Fruit fly (Drosophila melanogaster): Measurements from ENCODE around the gene CG7166.

The CG7166 gene

dm6 chr3L:21585397-21585796, 40.0 kb downstream of the CG7166 start (continued):
- TF ChIP-seq TFAM (GFP tag; optimal IDR thresholded peaks at IDR 0.05) (no peak), slbo (GFP tag; IDR thresholded peaks at IDR 0.05) (no peak), peb (GFP tag; IDR thresholded peaks at IDR 0.05) (no peak), CG7745 (tag; optimal IDR thresholded peaks at IDR 0.05) (no peak), CG12744 (GFP tag; optimal IDR thresholded peaks at IDR 0.05) (no peak), Bdp1 (GFP tag; optimal IDR thresholded peaks at IDR 0.05) (no peak), CrebB (tag; optimal IDR thresholded peaks at IDR 0.05) (no peak), grau (tag; optimal IDR thresholded peaks at IDR 0.05) (no peak), CG6791 (GFP tag; IDR thresholded peaks at IDR 0.05; ENCODE audit: partially characterized antibody) (no peak), CG6813 (GFP tag; optimal IDR thresholded peaks at IDR 0.05) (no peak), vfl (GFP tag; optimal IDR thresholded peaks at IDR 0.05) (no peak), otp (GFP tag; IDR thresholded peaks at IDR 0.05) (no peak), abd-A (tag; optimal IDR thresholded peaks at IDR 0.05) (no peak), CG9817 (tag; optimal IDR thresholded peaks at IDR 0.05) (no peak), zen2 (GFP tag; IDR thresholded peaks at IDR 0.05; ENCODE audit: partially characterized antibody) (no peak), Bgb (GFP tag; IDR thresholded peaks at IDR 0.05; ENCODE audit: partially characterized antibody) (no peak), Hand (GFP tag; optimal IDR thresholded peaks at IDR 0.05) (no peak), onecut (GFP tag; IDR thresholded peaks at IDR 0.05) (no peak), CG17328 (GFP tag; IDR thresholded peaks at IDR 0.05) (peak; percentile 42; the same call in 1 of the 2 replicates), CG3407 (GFP tag; optimal IDR thresholded peaks at IDR 0.05) (no peak), Neu2 (GFP tag; optimal IDR thresholded peaks at IDR 0.05; ENCODE audit: borderline replicate concordance) (no peak), NK7.1 (GFP tag; optimal IDR thresholded peaks at IDR 0.05) (no peak), gcm2 (GFP tag; optimal IDR thresholded peaks at IDR 0.05) (no peak), bab2 (GFP tag; optimal IDR thresholded peaks at IDR 0.05) (no peak), Sin3A (optimal IDR thresholded peaks at IDR 0.05) (no peak), CG10267 (tag; optimal IDR thresholded peaks at IDR 0.05) (peak; percentile 23), Fer3 (tag; optimal IDR thresholded peaks at IDR 0.05) (no peak), Myb (GFP tag; optimal IDR thresholded peaks at IDR 0.05) (no peak), CG12155 (GFP tag; optimal IDR thresholded peaks at IDR 0.05) (no peak), toy (GFP tag; IDR thresholded peaks at IDR 0.05) (no peak), CG9437 (GFP tag; optimal IDR thresholded peaks at IDR 0.05) (peak; percentile 8), pros (GFP tag; optimal IDR thresholded peaks at IDR 0.05) (no peak), CG1603 (tag; optimal IDR thresholded peaks at IDR 0.05) (no peak), stc (GFP tag; IDR thresholded peaks at IDR 0.05) (no peak), CG15601 (tag; optimal IDR thresholded peaks at IDR 0.05) (no peak), Sox102F (GFP tag; optimal IDR thresholded peaks at IDR 0.05) (no peak), CG8290 (GFP tag; optimal IDR thresholded peaks at IDR 0.05) (no peak), CG8290 (tag; optimal IDR thresholded peaks at IDR 0.05) (no peak), CG11723 (GFP tag; optimal IDR thresholded peaks at IDR 0.05) (no peak), ac (GFP tag; optimal IDR thresholded peaks at IDR 0.05) (no peak), insv (GFP tag; optimal IDR thresholded peaks at IDR 0.05) (no peak), CG3995 (GFP tag; optimal IDR thresholded peaks at IDR 0.05) (no peak), sens (GFP tag) (peak; percentile 75), Jarid2 (GFP tag; optimal IDR thresholded peaks at IDR 0.05) (no peak), CG16863 (GFP tag; optimal IDR thresholded peaks at IDR 0.05) (peak; percentile 24), C15 (GFP tag; IDR thresholded peaks at IDR 0.05) (no peak), ci (GFP tag; IDR thresholded peaks at IDR 0.05) (no peak), Tbp (GFP tag; optimal IDR thresholded peaks at IDR 0.05) (no peak), CG15696 (tag; optimal IDR thresholded peaks at IDR 0.05) (peak; percentile 19), CG10274 (GFP tag; optimal IDR thresholded peaks at IDR 0.05) (no peak), MESR4 (GFP tag; optimal IDR thresholded peaks at IDR 0.05) (no peak), CG2199 (GFP tag; IDR thresholded peaks at IDR 0.05) (no peak), Dip2 (GFP tag; IDR thresholded peaks at IDR 0.05) (no peak)

All from whole organism, embryonic.